Worm (Caenorhabditis elegans) whole organism, L4/young adult: ENCODE measurements around the gene T19C3.6.

ENCODE experiments used
- W03F9.2 ChIP-seq: fragments of 150-350 bp; optimal IDR thresholded peaks from 2 replicates; lab custom pipeline; 2014; ENCODE audit warnings: missing biosample characterization, missing genetic modification characterization
- dao-5 ChIP-seq: sonication (generic microtip); optimal IDR thresholded peaks from 2 replicates; lab custom pipeline; 2016; ENCODE audit warnings: missing genotype, missing genetic modification characterization, moderate library complexity, missing compliant biosample characterization
- him-1 ChIP-seq: sonication (generic microtip); optimal IDR thresholded peaks from 2 replicates; lab custom pipeline; 2016; ENCODE audit warnings: missing genotype, missing genetic modification reagents, missing genetic modification characterization, missing compliant biosample characterization

The T19C3.6 gene

ce11 chrIII:646454-646853 is 15.1 kb upstream of the T19C3.6 start, which contains the start of gene orai-1:
Gene orai-1, plus strand, starts transcription at chrIII:646754.
- TF ChIP-seq dao-5 = no peak

ce11 chrIII:644660-645059 is 13.3 kb upstream of the T19C3.6 start:
- TF ChIP-seq dao-5 = no peak
- no peak for TF ChIP-seq W03F9.2
- TF ChIP-seq him-1 (tag; lab: Kevin White, UChicago) = no peak

DNA sequence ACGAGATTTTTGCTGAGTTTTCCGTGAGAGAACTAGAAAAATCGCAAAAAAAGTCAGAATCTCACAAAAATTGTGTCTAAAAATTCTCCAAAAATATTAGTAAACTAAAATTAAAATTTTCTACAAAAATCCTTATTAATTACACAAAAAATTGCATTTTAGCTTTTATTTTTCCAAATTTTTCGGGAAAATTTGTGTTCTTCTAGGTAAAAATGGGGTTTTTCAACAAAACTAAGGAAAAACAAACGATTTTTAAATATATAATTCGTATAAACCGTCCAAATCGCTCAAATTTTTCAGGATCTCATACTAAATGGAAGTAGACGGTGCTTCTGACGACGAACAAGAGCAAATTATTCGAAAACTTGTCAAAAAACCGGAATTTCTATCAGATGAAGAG is 10.4 kb upstream of the T19C3.6 start, which contains the start of gene W06E11.1:
W06E11.1 (plus strand) TSS at position 301 of the 400 bp plus-strand sequence.
- TF ChIP-seq W03F9.2 = no peak
- TF ChIP-seq him-1 (tag; lab: Kevin White, UChicago) = no peak
- TF ChIP-seq dao-5 = no peak

DNA sequence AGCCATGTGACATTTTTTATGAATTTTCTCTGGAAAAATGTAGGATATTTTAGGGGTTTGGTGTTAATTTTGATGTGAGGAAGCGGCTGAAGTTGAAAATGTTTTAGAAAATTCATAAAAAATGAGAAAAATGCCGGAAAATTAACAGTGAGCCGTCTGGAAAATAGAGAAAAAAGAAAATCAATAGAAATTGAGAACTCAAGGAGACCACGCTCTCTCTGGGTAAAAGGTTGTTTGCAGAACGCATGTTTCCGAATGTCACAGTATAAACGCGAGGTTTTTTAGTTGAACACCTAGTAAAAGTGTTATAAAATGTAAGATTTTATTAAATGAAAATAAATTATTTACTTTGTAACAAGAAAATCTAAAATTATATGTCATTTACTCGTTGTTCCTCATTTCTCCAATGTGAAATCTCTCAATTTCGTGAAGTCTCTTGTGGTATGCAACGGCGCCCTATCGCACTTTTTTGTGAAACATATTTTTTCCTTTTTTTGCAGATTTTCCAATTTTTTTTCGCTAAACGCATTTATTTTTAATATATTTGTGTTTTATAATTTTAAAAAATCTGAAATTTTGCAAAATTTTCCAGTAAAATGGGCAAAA is 9.0 kb upstream of the T19C3.6 start, which contains the start of the genes tag-266 and tag-267:
tag-266 (minus strand) TSS at position 29 of the 606 bp plus-strand sequence.
tag-267 (plus strand) TSS at position 593 of the 606 bp plus-strand sequence.
- peak; percentile 76 for TF ChIP-seq W03F9.2
- TF ChIP-seq dao-5 = no peak

ce11 chrIII:638319-638718 is 7.0 kb upstream of the T19C3.6 start, which contains the start of gene sbds-1:
Gene sbds-1, minus strand, starts transcription at chrIII:638419.
- TF ChIP-seq him-1 (tag; lab: Kevin White, UChicago) (no peak), dao-5 (no peak), W03F9.2 (no peak)

ce11 chrIII:636067-636466 is 4.7 kb upstream of the T19C3.6 start, which contains the start of gene T19C3.7:
Gene T19C3.7, minus strand, starts transcription at chrIII:636167.
- TF ChIP-seq him-1 (tag; lab: Kevin White, UChicago) (no peak), W03F9.2 (no peak), dao-5 (no peak)

DNA sequence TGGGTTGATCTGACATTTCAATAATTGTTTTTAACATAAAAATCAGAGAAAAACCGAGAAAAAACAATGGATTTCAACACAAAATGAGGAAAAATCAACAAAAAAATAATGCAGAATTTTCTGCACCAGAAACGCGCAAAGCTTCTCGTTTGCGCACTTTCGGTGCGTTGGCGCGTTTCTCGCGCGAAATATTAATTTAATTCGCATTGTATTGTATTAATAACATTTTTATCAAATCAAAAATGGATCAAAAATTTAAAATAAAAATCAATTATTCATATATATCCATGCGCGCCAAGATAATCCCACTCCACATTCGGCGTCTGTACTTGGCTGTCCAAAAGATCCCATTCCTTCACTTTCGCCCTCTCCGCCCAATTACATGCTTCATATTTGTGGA is 3.3 kb upstream of the T19C3.6 start, which contains the start of gene fem-2:
fem-2 (minus strand) TSS at position 9 of the 400 bp plus-strand sequence.
- TF ChIP-seq dao-5 = no peak
- TF ChIP-seq W03F9.2 = peak; percentile 19

DNA sequence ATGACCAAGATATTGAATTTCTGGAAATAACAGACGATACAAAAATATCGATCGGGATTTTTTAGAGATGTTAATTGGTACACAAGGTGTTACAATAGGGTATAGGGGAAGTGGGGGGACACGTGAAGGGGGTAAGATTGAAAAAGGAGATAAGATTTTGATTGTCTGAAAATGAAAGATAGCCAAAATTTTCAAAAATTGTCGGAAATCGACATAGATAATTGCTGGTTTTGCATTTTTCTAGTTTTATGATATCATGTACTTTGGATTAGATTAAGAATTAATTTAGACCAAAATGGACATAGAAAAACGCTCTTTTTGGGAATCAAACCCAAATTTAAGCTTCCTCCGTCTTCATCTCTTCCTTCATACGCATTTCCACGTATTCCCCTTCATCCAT is 3.5 kb downstream of the T19C3.6 start, which contains the start of gene T19C3.5:
T19C3.5 (minus strand) TSS at position 101 of the 400 bp plus-strand sequence.
- no peak for TF ChIP-seq dao-5
- no peak for TF ChIP-seq him-1 (tag; lab: Kevin White, UChicago)
- no peak for TF ChIP-seq W03F9.2

DNA sequence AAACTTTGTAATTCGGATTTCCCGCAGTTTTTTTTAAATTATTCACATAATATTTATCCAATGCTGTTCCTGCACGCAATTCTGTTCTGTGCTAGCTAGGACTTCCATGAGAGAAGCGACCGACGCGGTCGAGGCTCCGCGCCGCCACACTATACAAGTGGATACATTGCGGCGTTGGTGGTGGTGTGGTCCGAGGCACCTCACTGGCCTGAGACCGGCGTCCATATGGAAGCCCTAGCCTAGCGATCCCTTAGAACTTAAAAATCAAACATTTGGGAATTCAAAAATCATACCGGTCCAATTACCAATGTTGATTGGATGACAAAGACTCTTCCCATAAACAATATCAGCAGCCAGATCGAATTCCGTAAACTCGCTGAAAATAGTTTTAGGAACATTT is 5.2 kb downstream of the T19C3.6 start:
- no peak for TF ChIP-seq W03F9.2
- TF ChIP-seq him-1 (tag; lab: Kevin White, UChicago) = no peak
- no peak for TF ChIP-seq dao-5

ce11 chrIII:623754-624153 is 7.6 kb downstream of the T19C3.6 start:
- TF ChIP-seq dao-5 = no peak
- peak; percentile 59 for TF ChIP-seq W03F9.2
- peak; percentile 15 for TF ChIP-seq him-1 (tag; lab: Kevin White, UChicago)

DNA sequence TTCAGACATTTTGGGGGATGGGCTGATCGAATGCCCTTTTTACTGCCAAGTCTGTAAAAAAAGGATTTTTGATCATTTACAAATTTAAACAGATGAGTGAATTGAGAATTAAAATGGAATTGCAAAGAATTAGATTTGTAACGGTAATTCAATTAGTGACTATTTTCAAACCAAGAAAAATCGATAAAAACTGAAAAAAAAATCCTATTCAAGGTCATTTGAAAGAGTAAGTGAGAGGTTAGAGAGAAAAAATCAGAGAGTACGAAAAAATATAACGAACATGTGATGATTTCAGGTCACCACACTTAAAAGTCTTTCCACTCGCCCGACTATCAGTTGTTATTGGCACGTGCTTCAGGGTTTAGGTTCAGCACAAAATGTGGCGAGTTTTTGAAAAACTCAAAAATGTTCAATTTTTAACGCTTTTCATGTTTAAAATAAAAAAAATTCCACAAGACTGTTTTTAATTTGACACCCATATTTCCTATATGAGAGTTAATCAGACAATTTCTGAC is 11.1 kb downstream of the T19C3.6 start, which contains the start of gene T19C3.4:
T19C3.4 (minus strand) TSS at position 51 of the 515 bp plus-strand sequence.
- TF ChIP-seq W03F9.2 (no peak), dao-5 (no peak), him-1 (tag; lab: Kevin White, UChicago) (no peak)

ce11 chrIII:617467-617866 is 13.9 kb downstream of the T19C3.6 start, which contains the start of gene T19C3.2:
Gene T19C3.2, minus strand, starts transcription at chrIII:617567.
- TF ChIP-seq dao-5 (no peak), W03F9.2 (no peak), him-1 (tag; lab: Kevin White, UChicago) (no peak)

- no peak for TF ChIP-seq him-1 (tag; lab: Kevin White, UChicago)
Measured at ce11 chrIII:614447-614846, 16.9 kb downstream of the T19C3.6 start, which contains the start of gene T19C3.3. Gene T19C3.3, minus strand, starts transcription at chrIII:614547.

DNA sequence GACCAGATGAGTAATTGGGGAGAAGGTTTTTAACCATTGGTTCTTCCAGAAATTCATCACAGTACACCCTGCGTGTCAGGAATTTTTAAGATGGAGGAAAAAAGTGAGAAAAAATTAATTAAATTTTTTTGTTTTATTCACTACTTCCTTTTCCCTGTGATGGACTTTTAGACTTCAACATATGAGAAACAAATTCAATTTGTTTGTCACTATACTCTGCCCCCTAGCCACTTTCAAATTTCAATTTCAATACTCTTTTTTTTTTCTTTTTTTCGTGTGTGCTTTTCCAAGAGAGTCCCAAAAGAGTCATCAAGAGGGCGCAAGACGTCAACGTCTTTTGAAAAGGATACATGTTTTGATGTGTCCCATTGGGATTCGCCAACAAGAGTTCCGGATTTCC is 18.6 kb downstream of the T19C3.6 start:
- no peak for TF ChIP-seq dao-5
- TF ChIP-seq W03F9.2 = no peak
- TF ChIP-seq him-1 (tag; lab: Kevin White, UChicago) = no peak

DNA sequence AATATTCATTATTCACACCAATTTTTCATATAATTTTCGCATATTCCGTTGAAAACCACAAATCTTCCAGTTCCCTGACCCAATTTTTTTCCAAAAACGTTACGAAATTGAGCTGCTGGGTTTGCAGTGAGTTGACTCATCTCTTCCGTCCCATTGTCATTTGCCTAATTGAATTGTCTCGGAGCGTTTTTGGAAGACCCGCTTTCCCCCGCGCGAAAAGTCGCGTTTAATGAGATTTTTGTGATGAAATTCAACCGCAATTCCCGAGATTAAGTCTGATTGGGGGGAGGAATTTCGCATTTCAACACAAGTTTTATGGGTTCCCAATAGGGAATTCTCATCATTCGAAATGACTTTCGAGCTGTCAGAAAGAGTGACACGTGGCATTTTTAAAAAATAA is 19.4 kb downstream of the T19C3.6 start:
- TF ChIP-seq W03F9.2 = no peak
- no peak for TF ChIP-seq him-1 (tag; lab: Kevin White, UChicago)
- no peak for TF ChIP-seq dao-5
